Worm (Caenorhabditis elegans): ENCODE results near the gene R07B7.10.

ce11 chrV:12074886-12075285 is 8.1 kb upstream of the R07B7.10 start, which contains the start of gene R07B7.6:
- no peak for TF ChIP-seq nhr-85 (tag)
- no peak for TF ChIP-seq nhr-237 (tag; optimal IDR thresholded peaks at IDR 0.05)
- TF ChIP-seq F16B12.6 (tag; optimal IDR thresholded peaks at IDR 0.05), result no peak
- TF ChIP-seq lin-14 (GFP tag; optimal IDR thresholded peaks at IDR 0.05), result no peak
- TF ChIP-seq elt-3 (tag; optimal IDR thresholded peaks at IDR 0.05), result no peak
- TF ChIP-seq lin-39 (tag; optimal IDR thresholded peaks at IDR 0.05), result no peak
- TF ChIP-seq lin-13 (GFP tag; optimal IDR thresholded peaks at IDR 0.05), result no peak
- no peak for TF ChIP-seq skn-1 (tag; optimal IDR thresholded peaks at IDR 0.05)
- TF ChIP-seq nhr-28 (tag; optimal IDR thresholded peaks at IDR 0.05), result no peak
- TF ChIP-seq hlh-17 (GFP tag; optimal IDR thresholded peaks at IDR 0.05; ENCODE audit: borderline replicate concordance), result no peak
- TF ChIP-seq pag-3 (tag; optimal IDR thresholded peaks at IDR 0.05; ENCODE audit: borderline replicate concordance, insufficient read depth), result no peak
- TF ChIP-seq nhr-19 (GFP tag; conservative IDR thresholded peaks at IDR 0.05), result no peak
